Worm (Caenorhabditis elegans) whole organism, early embryonic: ENCODE results near the gene fbxa-158.
A peak's percentile ranks its signal among the peaks of the same experiment; 100 is the strongest.
"Not testable (repeated sequence)": the region's sequence is repeated elsewhere in the genome, so short reads cannot be mapped to it uniquely, and the experiment has no call there.

Source experiments
- B0310.2 ChIP-seq: sonication (generic microtip); optimal IDR thresholded peaks from 2 replicates; lab custom pipeline; 2016; ENCODE audit warnings: mild to moderate bottlenecking, missing genetic modification characterization, missing compliant biosample characterization
- F13C5.2 ChIP-seq: sonication (generic microtip); optimal IDR thresholded peaks from 2 replicates; lab custom pipeline; 2017; ENCODE audit warnings: mild to moderate bottlenecking, missing genetic modification characterization, inconsistent platforms, missing compliant biosample characterization
- aly-1 ChIP-seq: sonication (generic microtip); optimal IDR thresholded peaks from 2 replicates; lab custom pipeline; 2016; ENCODE audit warnings: missing genetic modification characterization, missing compliant biosample characterization
- ama-1 ChIP-seq: fragments of 150-350 bp; optimal IDR thresholded peaks from 2 replicates; lab custom pipeline; 2014
- ceh-13 ChIP-seq: fragments of 200-800 bp; sonication (Bioruptor generic); optimal IDR thresholded peaks from 2 replicates; lab custom pipeline; 2018; ENCODE audit warnings: mild to moderate bottlenecking, missing genetic modification characterization, missing compliant biosample characterization
- ceh-36 ChIP-seq: sonication (generic microtip); optimal IDR thresholded peaks from 2 replicates; lab custom pipeline; 2016; ENCODE audit warnings: missing genetic modification characterization, inconsistent platforms, missing compliant biosample characterization
- ets-7 ChIP-seq: sonication (generic microtip); optimal IDR thresholded peaks from 2 replicates; lab custom pipeline; 2016; ENCODE audit warnings: missing genotype, missing genetic modification characterization, missing compliant biosample characterization
- flt-1 ChIP-seq: fragments of 200-800 bp; sonication (Bioruptor generic); IDR thresholded peaks from 2 replicates; pipeline ENCODE4 v1.3.6; 2022; ENCODE audit warnings: missing genetic modification characterization, missing compliant biosample characterization
- hmbx-1 ChIP-seq: sonication (generic microtip); optimal IDR thresholded peaks from 2 replicates; lab custom pipeline; 2016; ENCODE audit warnings: mild to moderate bottlenecking, missing genetic modification characterization, missing compliant biosample characterization
- hmg-4 ChIP-seq: fragments of 200-800 bp; sonication (Bioruptor generic); optimal IDR thresholded peaks from 2 replicates; lab custom pipeline; 2018; ENCODE audit warnings: mild to moderate bottlenecking, missing genetic modification characterization, missing compliant biosample characterization
- hnd-1 ChIP-seq: sonication (generic microtip); optimal IDR thresholded peaks from 2 replicates; lab custom pipeline; 2016; ENCODE audit warnings: missing genetic modification characterization, missing compliant biosample characterization
- pes-1 ChIP-seq: fragments of 200-800 bp; sonication (Bioruptor generic); IDR thresholded peaks from 2 replicates; pipeline ENCODE4 v1.3.6; 2022; ENCODE audit warnings: missing genetic modification reagents, missing genetic modification characterization, missing compliant biosample characterization
- scrt-1 ChIP-seq: fragments of 200-800 bp; sonication (Bioruptor generic); IDR thresholded peaks from 2 replicates; pipeline ENCODE4 v1.3.6; 2022; ENCODE audit warnings: missing genetic modification characterization, missing compliant biosample characterization
- sea-1 ChIP-seq: fragments of 200-800 bp; sonication (Bioruptor generic); conservative IDR thresholded peaks from 2 replicates; pipeline ENCODE4 v1.3.6; 2022; ENCODE audit warnings: missing genetic modification characterization, missing compliant biosample characterization
- tbx-11 ChIP-seq: fragments of 200-800 bp; sonication (Bioruptor generic); IDR thresholded peaks from 2 replicates; pipeline ENCODE4 v1.3.6; 2022; ENCODE audit warnings: missing genetic modification characterization, missing compliant biosample characterization
- tbx-37 ChIP-seq: fragments of 200-800 bp; sonication (Bioruptor generic); conservative IDR thresholded peaks from 2 replicates; pipeline ENCODE4 v1.3.6; 2022; ENCODE audit warnings: missing genetic modification reagents, missing genetic modification characterization, missing compliant biosample characterization
- tra-4 ChIP-seq: sonication (generic microtip); optimal IDR thresholded peaks from 2 replicates; lab custom pipeline; 2017; ENCODE audit warnings: missing genetic modification characterization, missing compliant biosample characterization

Gene fbxa-158

DNA sequence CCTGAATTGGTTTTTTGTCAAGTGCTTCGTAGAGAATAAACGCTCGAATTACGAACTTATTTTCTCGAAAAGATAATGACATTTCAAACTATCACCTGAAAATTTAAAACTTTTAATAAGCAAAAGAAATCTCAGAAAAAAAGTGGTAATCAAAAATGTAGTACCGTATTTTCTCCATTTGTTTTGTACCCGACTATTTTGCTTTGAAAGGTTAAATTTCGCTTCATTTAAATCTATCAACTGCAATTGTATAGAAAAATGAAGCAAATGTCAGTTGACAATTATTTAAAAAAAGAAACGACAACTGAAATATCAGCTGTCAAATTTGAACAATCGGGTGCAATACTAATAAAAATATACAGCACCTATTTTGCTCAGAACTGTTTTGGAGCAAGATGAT is at the start of gene fbxa-158:
Gene fbxa-158, minus strand, starts transcription at position 101 of the 400 bp plus-strand sequence.
- TF ChIP-seq ama-1 (no peak), sea-1 (no peak)

DNA sequence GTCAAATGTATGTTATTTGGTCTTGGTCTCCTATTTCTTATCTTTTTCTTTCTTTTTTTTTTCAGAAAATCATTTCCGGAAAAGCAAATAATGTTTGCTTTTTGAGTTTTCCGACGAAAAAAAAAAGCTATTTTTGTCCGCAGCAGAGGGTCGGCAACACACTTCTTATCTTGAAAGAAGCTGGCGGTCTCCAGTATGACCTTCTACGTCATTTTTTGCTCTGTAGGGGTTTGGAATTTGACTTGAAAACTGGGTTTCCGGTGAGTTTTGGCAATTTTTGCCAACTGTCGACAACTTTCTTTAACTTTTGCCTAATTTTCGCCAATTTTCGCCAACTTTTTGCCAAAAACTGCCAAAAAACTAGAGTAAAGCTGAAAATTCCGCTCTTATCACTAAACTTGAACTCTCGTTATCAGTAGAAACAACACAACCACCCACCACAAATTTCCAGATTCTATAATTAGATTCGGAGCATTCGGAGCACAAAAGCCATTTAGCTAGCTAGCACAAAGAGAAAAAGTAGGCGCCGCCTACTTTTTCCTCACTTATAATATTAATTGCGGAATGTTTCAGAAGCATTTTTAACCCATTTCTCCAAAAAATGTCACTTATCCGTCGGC is 49.3 kb upstream of the fbxa-158 start, which contains the start of gene nhx-6:
Gene nhx-6, plus strand, starts transcription at position 570 of the 620 bp plus-strand sequence.
- TF ChIP-seq tbx-37 (GFP tag; lab: Robert Waterston, UW) (no peak), hmbx-1 (no peak), tra-4 (no peak), aly-1 (tag; lab: Kevin White, UChicago) (no peak), pes-1 (GFP tag; lab: Robert Waterston, UW) (no peak), ceh-36 (tag; lab: Kevin White, UChicago) (no peak), hnd-1 (tag; lab: Kevin White, UChicago) (no peak)

DNA sequence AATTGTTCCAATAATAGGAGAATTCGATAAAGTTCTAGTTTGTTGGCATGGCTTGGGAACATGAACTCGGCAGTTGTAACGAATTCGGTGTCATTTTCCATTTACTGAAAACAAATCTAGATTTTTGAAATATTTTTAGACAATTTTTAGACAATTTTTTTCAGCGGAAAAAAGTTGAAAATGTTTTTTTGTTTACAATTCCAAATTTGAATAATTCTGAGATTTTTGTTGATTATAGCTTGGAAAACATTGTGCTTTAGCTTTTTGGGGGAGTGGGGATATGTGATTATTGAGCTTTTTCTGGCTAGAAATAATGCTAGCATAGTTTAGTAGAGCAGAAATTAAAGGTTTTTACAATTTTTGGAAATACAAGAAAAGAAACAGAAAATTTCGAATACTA is 47.8 kb upstream of the fbxa-158 start, which contains the start of gene srw-97:
Gene srw-97, minus strand, starts transcription at position 101 of the 400 bp plus-strand sequence.
- TF ChIP-seq hmg-4: no peak

DNA sequence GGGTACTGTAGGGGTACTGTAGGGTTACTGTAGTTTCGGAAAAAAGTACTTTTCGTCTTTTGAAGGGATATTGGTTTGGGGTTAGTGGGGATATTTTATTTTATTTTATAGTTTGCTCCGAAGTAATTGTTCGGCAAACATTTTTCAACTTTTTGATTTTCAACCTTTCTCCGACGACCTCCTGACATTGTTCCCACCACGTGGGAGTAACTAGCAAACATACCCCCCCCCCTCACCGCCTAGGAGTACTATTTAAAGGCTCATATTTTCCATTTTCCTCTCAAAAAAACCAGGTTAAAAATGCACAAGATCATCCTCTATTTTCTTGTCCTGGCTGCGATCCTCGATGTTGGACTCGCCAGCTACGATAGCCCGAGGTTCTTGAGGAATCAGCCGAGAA is 44.9 kb upstream of the fbxa-158 start, which contains the start of gene srlf-29:
Gene srlf-29, plus strand, starts transcription at position 301 of the 400 bp plus-strand sequence.
- TF ChIP-seq tra-4 (no peak), ceh-36 (tag; lab: Kevin White, UChicago) (no peak), sea-1 (no peak), scrt-1 (GFP tag; lab: Robert Waterston, UW) (no peak), ama-1 (no peak), hnd-1 (tag; lab: Kevin White, UChicago) (no peak), flt-1 (GFP tag; lab: Robert Waterston, UW) (no peak), tbx-11 (GFP tag; lab: Robert Waterston, UW) (no peak), pes-1 (GFP tag; lab: Robert Waterston, UW) (no peak), aly-1 (tag; lab: Kevin White, UChicago) (no peak)

DNA sequence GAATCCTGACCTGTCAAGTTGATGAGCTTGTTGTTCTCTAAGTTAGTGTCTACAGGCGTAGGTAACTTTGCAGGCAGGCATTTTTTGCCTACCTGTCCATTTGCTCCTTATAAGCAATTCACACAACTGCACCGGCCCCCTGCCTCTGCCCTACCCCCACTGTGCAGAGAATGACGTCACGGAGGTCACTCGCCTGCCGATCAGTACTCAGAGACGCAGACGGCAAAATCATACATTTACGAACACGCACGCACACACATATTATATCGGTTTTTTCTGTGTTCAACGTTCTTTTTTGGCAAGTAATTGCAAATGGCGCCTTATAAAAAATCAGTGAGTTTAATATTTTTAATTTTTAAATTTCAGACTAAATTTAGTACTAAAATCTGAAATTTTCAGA is 42.4 kb upstream of the fbxa-158 start, which contains the start of gene duxl-1:
Gene duxl-1, plus strand, starts transcription at position 184 of the 400 bp plus-strand sequence.
- TF ChIP-seq hmg-4 (peak; percentile 16), flt-1 (GFP tag; lab: Robert Waterston, UW) (no peak), pes-1 (GFP tag; lab: Robert Waterston, UW) (no peak), B0310.2 (no peak), ceh-36 (tag; lab: Kevin White, UChicago) (no peak)

DNA sequence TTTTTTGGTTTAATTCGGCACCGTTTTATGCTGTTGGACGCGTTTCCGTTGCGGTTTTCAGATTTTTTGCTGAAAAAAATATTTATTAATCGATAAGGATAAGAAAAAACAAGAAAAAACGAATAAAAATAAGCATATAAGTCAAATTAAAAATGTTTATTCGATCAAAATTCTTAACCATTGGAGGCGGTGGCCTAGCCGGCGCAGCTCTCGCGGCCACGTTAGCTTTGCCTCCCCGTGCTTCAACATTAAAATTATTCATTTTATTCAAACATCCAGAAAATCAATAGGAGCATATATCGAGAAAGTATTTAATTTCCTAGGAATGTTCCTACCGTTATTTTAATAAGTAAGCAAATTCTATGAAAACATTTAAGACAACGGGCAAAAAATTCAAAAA is 41.8 kb upstream of the fbxa-158 start, which contains the start of gene ZC204.14:
Gene ZC204.14, minus strand, starts transcription at position 69 of the 400 bp plus-strand sequence.
- TF ChIP-seq sea-1 (no peak), ama-1 (no peak), pes-1 (GFP tag; lab: Robert Waterston, UW) (no peak), ets-7 (tag; lab: Kevin White, UChicago) (no peak), hnd-1 (tag; lab: Kevin White, UChicago) (no peak), tbx-11 (GFP tag; lab: Robert Waterston, UW) (no peak), F13C5.2 (tag; lab: Kevin White, UChicago) (no peak), hmg-4 (no peak), aly-1 (tag; lab: Kevin White, UChicago) (no peak), flt-1 (GFP tag; lab: Robert Waterston, UW) (no peak), B0310.2 (no peak), ceh-36 (tag; lab: Kevin White, UChicago) (no peak)

DNA sequence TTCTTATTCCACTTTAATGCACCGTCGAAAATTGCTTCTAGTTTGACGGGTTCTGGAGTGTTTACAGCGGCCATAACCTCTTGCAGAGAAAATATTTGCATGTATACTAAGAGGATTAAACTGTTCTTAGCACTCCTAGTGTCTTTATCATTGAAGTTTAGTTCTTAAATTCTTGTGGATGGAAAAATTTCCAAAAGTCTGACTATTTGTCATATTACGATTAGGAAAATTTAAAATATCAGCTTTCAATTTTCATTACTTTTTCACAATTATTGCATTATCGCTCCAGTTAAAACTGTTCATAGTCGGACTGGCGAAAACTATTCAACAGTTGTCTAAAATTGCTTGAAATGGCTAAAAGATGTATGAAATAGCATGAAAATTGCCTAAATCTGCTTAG is 39.8 kb upstream of the fbxa-158 start, which contains the start of gene ZC204.13:
Gene ZC204.13, minus strand, starts transcription at position 101 of the 400 bp plus-strand sequence.
- not testable (repeated sequence) for TF ChIP-seq aly-1 (tag; lab: Kevin White, UChicago); B0310.2; ama-1

DNA sequence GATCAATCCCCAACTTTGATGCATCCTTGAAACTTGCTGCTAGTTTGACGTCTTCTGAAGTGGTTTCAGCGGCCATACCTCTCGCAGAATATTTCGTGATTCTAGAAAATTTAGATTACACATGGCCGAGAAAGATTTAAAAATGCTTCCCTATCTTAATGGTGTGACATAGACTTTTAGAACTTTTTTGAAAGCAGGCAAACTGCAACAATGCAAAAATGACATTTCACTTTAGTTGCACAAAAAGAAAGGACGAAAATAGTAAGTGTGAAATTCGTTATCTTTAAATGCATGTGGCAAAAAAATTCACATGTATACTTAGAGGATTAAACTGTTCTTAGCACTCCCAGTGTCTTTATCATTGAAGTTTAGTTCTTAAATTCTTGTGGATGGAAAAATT is 36.1 kb upstream of the fbxa-158 start, which contains the start of gene ZC204.12:
Gene ZC204.12, minus strand, starts transcription at position 101 of the 400 bp plus-strand sequence.
- TF ChIP-seq F13C5.2 (tag; lab: Kevin White, UChicago): no peak
- no peak for TF ChIP-seq ceh-13 (GFP tag; lab: Kevin White, UChicago)
- no peak for TF ChIP-seq flt-1 (GFP tag; lab: Robert Waterston, UW)
- no peak for TF ChIP-seq hmg-4
- TF ChIP-seq sea-1: no peak
- no peak for TF ChIP-seq hnd-1 (tag; lab: Kevin White, UChicago)
- TF ChIP-seq tbx-37 (GFP tag; lab: Robert Waterston, UW): no peak
- no peak for TF ChIP-seq aly-1 (tag; lab: Kevin White, UChicago)
- no peak for TF ChIP-seq ama-1
- TF ChIP-seq tra-4: no peak
- no peak for TF ChIP-seq hmbx-1
- TF ChIP-seq tbx-11 (GFP tag; lab: Robert Waterston, UW): no peak
- TF ChIP-seq B0310.2: no peak
- TF ChIP-seq scrt-1 (GFP tag; lab: Robert Waterston, UW): no peak

DNA sequence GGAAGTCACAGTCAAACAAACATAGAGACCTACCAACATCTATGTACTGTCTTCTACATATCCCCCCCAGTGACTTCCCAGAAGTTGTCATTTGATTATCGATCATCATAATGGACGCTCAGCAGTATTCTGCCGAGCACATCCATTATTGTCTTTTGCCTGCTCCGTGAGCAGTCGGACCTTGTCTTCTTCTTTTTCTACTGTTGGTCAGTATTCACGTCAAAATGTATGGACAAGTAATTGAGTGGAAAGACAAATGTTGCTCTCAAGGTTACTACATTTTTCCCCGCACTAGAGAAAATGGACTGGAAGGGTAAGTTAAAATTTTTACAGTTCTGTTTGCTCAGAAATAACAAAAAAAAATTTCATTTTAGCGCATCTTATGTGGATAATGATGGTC is 33.8 kb upstream of the fbxa-158 start, which contains the start of gene btb-12:
Gene btb-12, plus strand, starts transcription at position 301 of the 400 bp plus-strand sequence.
- TF ChIP-seq ceh-13 (GFP tag; lab: Kevin White, UChicago) (no peak), ama-1 (no peak), tbx-37 (GFP tag; lab: Robert Waterston, UW) (no peak), ceh-36 (tag; lab: Kevin White, UChicago) (no peak), scrt-1 (GFP tag; lab: Robert Waterston, UW) (no peak), hnd-1 (tag; lab: Kevin White, UChicago) (no peak), pes-1 (GFP tag; lab: Robert Waterston, UW) (no peak), tbx-11 (GFP tag; lab: Robert Waterston, UW) (no peak), tra-4 (no peak), B0310.2 (no peak), sea-1 (no peak), F13C5.2 (tag; lab: Kevin White, UChicago) (no peak)
